Fruit fly (Drosophila melanogaster) Kc167 (cell line): ENCODE data around the gene THG.

Source experiments
- Myc ChIP-seq: fragments of >200 bp; optimal IDR thresholded peaks from 2 replicates; lab custom pipeline; 2017; ENCODE audit warnings: missing external identifiers
- Sin3A ChIP-seq: fragments of >200 bp; optimal IDR thresholded peaks from 2 replicates; lab custom pipeline; 2018; ENCODE audit warnings: missing external identifiers
- h ChIP-seq: fragments of >200 bp; optimal IDR thresholded peaks from 3 replicates; lab custom pipeline; 2018; ENCODE audit warnings: missing external identifiers
- insv ChIP-seq: fragments of >200 bp; optimal IDR thresholded peaks from 3 replicates; lab custom pipeline; 2018; ENCODE audit warnings: missing external identifiers
- psq ChIP-seq: fragments of >200 bp; optimal IDR thresholded peaks from 2 replicates; lab custom pipeline; 2017; ENCODE audit warnings: missing external identifiers
- ttk ChIP-seq: sonication (Bioruptor generic); optimal IDR thresholded peaks from 2 replicates; lab custom pipeline; 2017; ENCODE audit warnings: missing external identifiers

- TF ChIP-seq h (lab: Kevin White, UChicago) (no peak), psq (lab: Kevin White, UChicago) (no peak), insv (lab: Kevin White, UChicago) (no peak), Myc (lab: Kevin White, UChicago) (no peak), ttk (lab: Kevin White, UChicago) (no peak), Sin3A (lab: Kevin White, UChicago) (no peak)
Observed at dm6 chr2L:15005505-15005904, 4.0 kb downstream of the THG start, which contains the start of gene DCTN5-p25.
